Fruit fly (Drosophila melanogaster): Measurements from ENCODE around the gene CG3164.

The CG3164 gene

DNA sequence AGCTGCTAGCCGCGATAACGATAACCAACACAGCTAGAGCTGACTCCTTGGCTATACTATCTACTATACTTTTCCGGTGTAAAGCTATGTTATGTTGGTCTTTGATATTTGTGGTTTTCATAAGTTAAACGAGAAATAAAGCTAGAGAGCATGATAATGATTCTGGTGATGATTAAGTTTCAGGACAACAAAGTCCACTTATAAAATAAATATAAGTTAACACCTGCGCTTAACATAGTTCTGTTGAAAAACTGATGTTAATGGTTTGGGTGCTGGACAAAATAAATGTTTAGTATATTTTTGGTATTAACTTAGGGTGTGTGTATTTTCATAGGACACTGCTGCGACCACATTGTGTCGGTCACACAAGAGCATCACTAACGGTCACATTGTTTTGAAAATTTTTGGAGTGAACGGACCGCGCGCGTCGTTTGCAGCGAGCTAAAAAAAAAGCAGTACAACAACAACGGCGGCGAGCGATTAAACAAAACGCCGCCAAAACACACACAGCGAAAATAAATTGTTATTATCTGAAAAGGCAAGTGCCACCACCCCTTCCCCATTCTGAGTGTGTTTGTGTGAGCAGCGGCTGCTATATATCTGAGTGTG is 28.2 kb upstream of the CG3164 start, which contains the start of the genes CG33635 and spen (continued):
- TF ChIP-seq HHEX (GFP tag; optimal IDR thresholded peaks at IDR 0.05) (peak; percentile 52), CG11456 (GFP tag; IDR thresholded peaks at IDR 0.05) (no peak), CG13424 (tag; optimal IDR thresholded peaks at IDR 0.05) (peak; percentile 9), Elba2 (GFP tag; optimal IDR thresholded peaks at IDR 0.05) (no peak), fd102C (GFP tag; optimal IDR thresholded peaks at IDR 0.05) (no peak), H2.0 (GFP tag; IDR thresholded peaks at IDR 0.05) (no peak), CG12769 (tag; optimal IDR thresholded peaks at IDR 0.05) (peak; percentile 35), Med (GFP tag) (peak; percentile 86), wek (GFP tag; optimal IDR thresholded peaks at IDR 0.05) (peak; percentile 33), pho (GFP tag; optimal IDR thresholded peaks at IDR 0.05) (peak; percentile 29), CG10267 (tag; optimal IDR thresholded peaks at IDR 0.05) (peak; percentile 75), sqz (GFP tag; optimal IDR thresholded peaks at IDR 0.05) (peak; percentile 95), ftz-f1 (GFP tag; optimal IDR thresholded peaks at IDR 0.05) (peak; percentile 42), fd64A (GFP tag; optimal IDR thresholded peaks at IDR 0.05) (peak; percentile 36), Dek (tag; optimal IDR thresholded peaks at IDR 0.05) (peak; percentile 50), oc (tag; optimal IDR thresholded peaks at IDR 0.05) (peak; percentile 43), CG12104 (GFP tag; optimal IDR thresholded peaks at IDR 0.05) (no peak), caup (GFP tag; optimal IDR thresholded peaks at IDR 0.05; ENCODE audit: severe bottlenecking) (peak; percentile 49), CHES-1-like (GFP tag; optimal IDR thresholded peaks at IDR 0.05) (peak; percentile 65), bcd (GFP tag; optimal IDR thresholded peaks at IDR 0.05) (no peak), pita (GFP tag; optimal IDR thresholded peaks at IDR 0.05) (peak; percentile 62), CG18619 (GFP tag; optimal IDR thresholded peaks at IDR 0.05) (peak; percentile 7), CG4617 (GFP tag; optimal IDR thresholded peaks at IDR 0.05; ENCODE audit: borderline replicate concordance) (peak; percentile 13), nmo (GFP tag; optimal IDR thresholded peaks at IDR 0.05) (peak; percentile 63), CG4404 (GFP tag; IDR thresholded peaks at IDR 0.05) (no peak), CG12155 (GFP tag; optimal IDR thresholded peaks at IDR 0.05) (peak; percentile 1), lab (GFP tag; optimal IDR thresholded peaks at IDR 0.05) (peak; percentile 65), Bteb2 (GFP tag; optimal IDR thresholded peaks at IDR 0.05) (peak; percentile 36), CG12219 (GFP tag; optimal IDR thresholded peaks at IDR 0.05) (peak; percentile 35), TFAM (GFP tag; optimal IDR thresholded peaks at IDR 0.05) (no peak), sob (GFP tag; IDR thresholded peaks at IDR 0.05) (no peak), Sry-β (GFP tag; optimal IDR thresholded peaks at IDR 0.05) (peak; percentile 94), CG4424 (GFP tag; optimal IDR thresholded peaks at IDR 0.05) (no peak), PHDP (tag; optimal IDR thresholded peaks at IDR 0.05) (peak; percentile 23), HmgD (GFP tag; optimal IDR thresholded peaks at IDR 0.05) (peak; percentile 47), CG8290 (GFP tag; optimal IDR thresholded peaks at IDR 0.05) (no peak), CG8290 (tag; optimal IDR thresholded peaks at IDR 0.05) (peak in 1 of 2 experiments; percentile 31), CG9876 (GFP tag; optimal IDR thresholded peaks at IDR 0.05) (no peak), Hsf (GFP tag; optimal IDR thresholded peaks at IDR 0.05) (no peak), bsh (GFP tag; optimal IDR thresholded peaks at IDR 0.05) (peak in 1 of 2 experiments; percentile 2), nerfin-1 (tag; optimal IDR thresholded peaks at IDR 0.05) (peak; percentile 47), ERR (GFP tag; optimal IDR thresholded peaks at IDR 0.05) (peak; percentile 51), Ssrp (tag; optimal IDR thresholded peaks at IDR 0.05) (no peak), CG15514 (GFP tag; optimal IDR thresholded peaks at IDR 0.05) (peak; percentile 76), ato (GFP tag; IDR thresholded peaks at IDR 0.05; ENCODE audit: partially characterized antibody) (no peak), klu (GFP tag; IDR thresholded peaks at IDR 0.05) (no peak), usp (GFP tag; optimal IDR thresholded peaks at IDR 0.05) (no peak), CG31365 (tag; optimal IDR thresholded peaks at IDR 0.05) (peak; percentile 18), Eip74EF (GFP tag; optimal IDR thresholded peaks at IDR 0.05) (peak in 1 of 2 experiments; percentile 10)

Data from whole organism, embryonic.